Fruit fly (Drosophila melanogaster): ENCODE measurements around the gene CG13078.

Gene CG13078

DNA sequence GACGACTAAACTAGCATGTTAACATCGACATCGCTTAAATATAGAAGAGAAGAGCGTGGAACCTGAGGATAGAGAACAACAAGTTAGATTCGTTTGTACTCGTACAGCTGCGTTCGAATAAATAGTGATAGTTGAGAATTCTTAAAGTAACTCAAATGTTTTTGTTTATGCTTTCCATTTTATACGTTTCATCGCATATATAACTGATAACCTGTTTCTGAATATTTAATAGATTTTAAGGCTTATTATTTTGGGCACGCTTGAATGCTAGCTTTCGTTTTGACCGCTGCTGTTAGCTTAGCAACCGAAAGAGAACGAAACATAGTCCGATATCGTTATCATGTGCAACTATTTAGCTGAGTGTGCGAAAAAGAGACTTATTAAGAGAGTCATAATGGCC, 35.4 kb upstream of the CG13078 start (continued):
- TF ChIP-seq CG2129 (GFP tag; IDR thresholded peaks at IDR 0.05; ENCODE audit: partially characterized antibody) (no peak), CG18599 (GFP tag; optimal IDR thresholded peaks at IDR 0.05) (peak; percentile 99), nmo (GFP tag; optimal IDR thresholded peaks at IDR 0.05) (peak; percentile 91), CG6689 (GFP tag; IDR thresholded peaks at IDR 0.05) (peak; percentile 92), Ssrp (tag; optimal IDR thresholded peaks at IDR 0.05) (peak; percentile 73), ara (GFP tag; IDR thresholded peaks at IDR 0.05) (peak; percentile 90), Xrp1 (GFP tag; IDR thresholded peaks at IDR 0.05) (peak; percentile 92), pho (GFP tag; optimal IDR thresholded peaks at IDR 0.05) (peak; percentile 98), Mrtf (GFP tag; IDR thresholded peaks at IDR 0.05) (peak; percentile 95), eyg (GFP tag; optimal IDR thresholded peaks at IDR 0.05) (peak; percentile 93), CG9727 (GFP tag; optimal IDR thresholded peaks at IDR 0.05) (peak; percentile 95), CG18476 (GFP tag; optimal IDR thresholded peaks at IDR 0.05) (peak; percentile 91), Oaz (GFP tag; IDR thresholded peaks at IDR 0.05) (peak; percentile 92), gfzf (GFP tag; optimal IDR thresholded peaks at IDR 0.05) (no peak), CG31441 (GFP tag; IDR thresholded peaks at IDR 0.05) (peak; percentile 84), org-1 (GFP tag; optimal IDR thresholded peaks at IDR 0.05) (peak; percentile 95), Atf3 (GFP tag; optimal IDR thresholded peaks at IDR 0.05) (peak; percentile 85), Dbx (GFP tag; IDR thresholded peaks at IDR 0.05) (peak; percentile 98), sens (GFP tag) (peak; percentile 98), CG6791 (GFP tag; IDR thresholded peaks at IDR 0.05; ENCODE audit: partially characterized antibody) (no peak), CG15011 (GFP tag; optimal IDR thresholded peaks at IDR 0.05) (peak; percentile 97), tll (GFP tag; optimal IDR thresholded peaks at IDR 0.05) (no peak), CG17912 (GFP tag; optimal IDR thresholded peaks at IDR 0.05) (peak; percentile 25), gro (GFP tag; optimal IDR thresholded peaks at IDR 0.05) (peak; percentile 98), bcd (GFP tag; optimal IDR thresholded peaks at IDR 0.05) (peak; percentile 94), corto (GFP tag; optimal IDR thresholded peaks at IDR 0.05) (peak; percentile 84), Mes4 (GFP tag; optimal IDR thresholded peaks at IDR 0.05) (peak; percentile 81), CG10267 (tag; optimal IDR thresholded peaks at IDR 0.05) (peak; percentile 86), CG10654 (GFP tag; optimal IDR thresholded peaks at IDR 0.05) (peak; percentile 85), knrl (GFP tag; IDR thresholded peaks at IDR 0.05; ENCODE audit: partially characterized antibody) (no peak), Pdp1 (GFP tag; optimal IDR thresholded peaks at IDR 0.05) (peak; percentile 91 to 93), Opbp (GFP tag; IDR thresholded peaks at IDR 0.05; ENCODE audit: partially characterized antibody) (no peak), Lim3 (GFP tag; IDR thresholded peaks at IDR 0.05) (peak; percentile 79), CG2875 (GFP tag; optimal IDR thresholded peaks at IDR 0.05) (peak; percentile 60), luna (GFP tag; optimal IDR thresholded peaks at IDR 0.05) (peak; percentile 94), CG31224 (GFP tag; IDR thresholded peaks at IDR 0.05) (peak; percentile 94), ash1 (GFP tag; optimal IDR thresholded peaks at IDR 0.05) (peak; percentile 91), Dip2 (GFP tag; IDR thresholded peaks at IDR 0.05) (peak; percentile 21; the same call in 1 of the 2 replicates), slp2 (GFP tag; optimal IDR thresholded peaks at IDR 0.05) (peak; percentile 89), Optix (GFP tag; IDR thresholded peaks at IDR 0.05) (peak; percentile 82), CG13775 (GFP tag; optimal IDR thresholded peaks at IDR 0.05) (peak; percentile 94), CG13296 (GFP tag; optimal IDR thresholded peaks at IDR 0.05) (peak; percentile 98), gcm (GFP tag; optimal IDR thresholded peaks at IDR 0.05) (peak; percentile 86), Rx (GFP tag; IDR thresholded peaks at IDR 0.05) (peak; percentile 88), Stat92E (GFP tag; optimal IDR thresholded peaks at IDR 0.05) (no peak), CG7839 (tag; optimal IDR thresholded peaks at IDR 0.05) (peak; percentile 98), tio (GFP tag; optimal IDR thresholded peaks at IDR 0.05) (no peak), otp (GFP tag; IDR thresholded peaks at IDR 0.05) (peak; percentile 92), sima (GFP tag; optimal IDR thresholded peaks at IDR 0.05) (peak; percentile 84), disco-r (GFP tag; optimal IDR thresholded peaks at IDR 0.05) (peak; percentile 94)
